Worm (Caenorhabditis elegans) whole organism, early embryonic: ENCODE measurements around the gene daf-11.
A peak's percentile ranks its signal among the peaks of the same experiment; 100 is the strongest.

Source experiments
- B0310.2 ChIP-seq: sonication (generic microtip); optimal IDR thresholded peaks from 2 replicates; lab custom pipeline; 2016; ENCODE audit warnings: mild to moderate bottlenecking, missing genetic modification characterization, missing compliant biosample characterization
- F13C5.2 ChIP-seq: sonication (generic microtip); optimal IDR thresholded peaks from 2 replicates; lab custom pipeline; 2017; ENCODE audit warnings: mild to moderate bottlenecking, missing genetic modification characterization, inconsistent platforms, missing compliant biosample characterization
- aly-1 ChIP-seq: sonication (generic microtip); optimal IDR thresholded peaks from 2 replicates; lab custom pipeline; 2016; ENCODE audit warnings: missing genetic modification characterization, missing compliant biosample characterization
- ama-1 ChIP-seq: fragments of 150-350 bp; optimal IDR thresholded peaks from 2 replicates; lab custom pipeline; 2014
- ceh-13 ChIP-seq: fragments of 200-800 bp; sonication (Bioruptor generic); optimal IDR thresholded peaks from 2 replicates; lab custom pipeline; 2018; ENCODE audit warnings: mild to moderate bottlenecking, missing genetic modification characterization, missing compliant biosample characterization
- ets-7 ChIP-seq: sonication (generic microtip); optimal IDR thresholded peaks from 2 replicates; lab custom pipeline; 2016; ENCODE audit warnings: missing genotype, missing genetic modification characterization, missing compliant biosample characterization
- flt-1 ChIP-seq: fragments of 200-800 bp; sonication (Bioruptor generic); IDR thresholded peaks from 2 replicates; pipeline ENCODE4 v1.3.6; 2022; ENCODE audit warnings: missing genetic modification characterization, missing compliant biosample characterization
- hmbx-1 ChIP-seq: sonication (generic microtip); optimal IDR thresholded peaks from 2 replicates; lab custom pipeline; 2016; ENCODE audit warnings: mild to moderate bottlenecking, missing genetic modification characterization, missing compliant biosample characterization
- hmg-4 ChIP-seq: fragments of 200-800 bp; sonication (Bioruptor generic); optimal IDR thresholded peaks from 2 replicates; lab custom pipeline; 2018; ENCODE audit warnings: mild to moderate bottlenecking, missing genetic modification characterization, missing compliant biosample characterization
- scrt-1 ChIP-seq: fragments of 200-800 bp; sonication (Bioruptor generic); IDR thresholded peaks from 2 replicates; pipeline ENCODE4 v1.3.6; 2022; ENCODE audit warnings: missing genetic modification characterization, missing compliant biosample characterization
- tbx-11 ChIP-seq: fragments of 200-800 bp; sonication (Bioruptor generic); IDR thresholded peaks from 2 replicates; pipeline ENCODE4 v1.3.6; 2022; ENCODE audit warnings: missing genetic modification characterization, missing compliant biosample characterization
- tbx-37 ChIP-seq: fragments of 200-800 bp; sonication (Bioruptor generic); conservative IDR thresholded peaks from 2 replicates; pipeline ENCODE4 v1.3.6; 2022; ENCODE audit warnings: missing genetic modification reagents, missing genetic modification characterization, missing compliant biosample characterization
- tra-4 ChIP-seq: sonication (generic microtip); optimal IDR thresholded peaks from 2 replicates; lab custom pipeline; 2017; ENCODE audit warnings: missing genetic modification characterization, missing compliant biosample characterization

DNA sequence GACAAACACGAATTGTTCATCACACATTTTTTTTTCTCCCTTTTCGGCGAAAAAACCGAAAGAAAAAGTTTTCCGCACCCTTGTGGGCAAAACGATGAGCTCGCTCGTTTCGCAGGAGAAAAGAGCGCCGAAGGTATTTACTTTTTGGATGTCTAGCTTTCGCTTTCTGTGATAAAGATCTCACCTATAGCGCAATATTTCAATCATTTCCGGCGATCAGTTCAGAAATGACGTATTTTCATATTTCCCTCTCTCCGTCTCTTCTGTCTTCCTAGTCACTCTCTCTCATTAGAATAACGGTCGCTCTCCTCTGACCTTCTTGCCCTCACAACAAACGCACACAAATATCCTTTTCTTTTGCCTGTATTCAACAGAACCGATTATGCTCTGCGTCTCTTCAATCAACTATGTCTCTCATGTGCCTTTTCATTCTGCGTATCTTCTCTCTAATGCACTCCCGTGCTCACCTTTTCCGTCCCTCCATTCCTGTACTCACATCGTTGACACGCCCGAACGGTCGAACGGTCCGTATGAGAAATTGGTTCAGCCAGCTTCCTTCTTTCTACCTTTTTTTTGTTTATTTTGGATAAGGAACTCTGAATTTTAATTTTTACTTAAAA is 52.0 kb downstream of the daf-11 start:
- no peak for TF ChIP-seq ama-1 (lab: Kevin White, UChicago)
- TF ChIP-seq scrt-1 (GFP tag; lab: Robert Waterston, UW), result no peak
- TF ChIP-seq ets-7 (tag; lab: Kevin White, UChicago), result no peak
- peak; percentile 30 for TF ChIP-seq hmg-4 (GFP tag; lab: Kevin White, UChicago)
- TF ChIP-seq tbx-37 (GFP tag; lab: Robert Waterston, UW), result no peak
- TF ChIP-seq aly-1 (tag; lab: Kevin White, UChicago), result no peak
- no peak for TF ChIP-seq flt-1 (GFP tag; lab: Robert Waterston, UW)
- no peak for TF ChIP-seq ceh-13 (GFP tag; lab: Kevin White, UChicago)
- TF ChIP-seq F13C5.2 (tag; lab: Kevin White, UChicago), result no peak
- TF ChIP-seq hmbx-1, result no peak
- TF ChIP-seq tbx-11 (GFP tag; lab: Robert Waterston, UW), result no peak
- TF ChIP-seq B0310.2, result no peak
- no peak for TF ChIP-seq tra-4 (tag; lab: Kevin White, UChicago)
